Fruit fly (Drosophila melanogaster): Measurements from ENCODE around the gene CG31709.
A peak's percentile ranks its signal among the peaks of the same experiment; 100 is the strongest.

Gene CG31709

dm6 chr2L:9570673-9571193 is 8.7 kb downstream of the CG31709 start (continued):
- TF ChIP-seq CG18011 (GFP tag; optimal IDR thresholded peaks at IDR 0.05) = peak; percentile 94
- no peak for TF ChIP-seq Lhr (GFP tag; optimal IDR thresholded peaks at IDR 0.05)
- no peak for TF ChIP-seq da (GFP tag; optimal IDR thresholded peaks at IDR 0.05)
- 0 out of 2 replicates have a peak, but pooled peaks have one; percentile 35 for TF ChIP-seq ara (GFP tag; IDR thresholded peaks at IDR 0.05)
- peak; percentile 49 for TF ChIP-seq BtbVII (GFP tag; optimal IDR thresholded peaks at IDR 0.05)
- TF ChIP-seq CG14441 (GFP tag; IDR thresholded peaks at IDR 0.05) = no peak
- peak; percentile 39 for TF ChIP-seq CG17385 (GFP tag; optimal IDR thresholded peaks at IDR 0.05)
- TF ChIP-seq Side (GFP tag; optimal IDR thresholded peaks at IDR 0.05) = no peak
- TF ChIP-seq CG18262 (tag; optimal IDR thresholded peaks at IDR 0.05) = no peak
- peak; percentile 22 for TF ChIP-seq MTF-1 (GFP tag; optimal IDR thresholded peaks at IDR 0.05; ENCODE audit: borderline replicate concordance)
- no peak for TF ChIP-seq prd (optimal IDR thresholded peaks at IDR 0.05)
- 0 out of 3 replicates have a peak, but pooled peaks have one; percentile 6 for TF ChIP-seq prd (GFP tag; IDR thresholded peaks at IDR 0.05)
- TF ChIP-seq so (GFP tag; IDR thresholded peaks at IDR 0.05) = peak; percentile 50; the same call in 2 of the 3 replicates
- TF ChIP-seq CG13894 (tag; optimal IDR thresholded peaks at IDR 0.05) = no peak
- TF ChIP-seq bcd (GFP tag; optimal IDR thresholded peaks at IDR 0.05) = no peak
- TF ChIP-seq Abd-B (GFP tag; optimal IDR thresholded peaks at IDR 0.05) = peak; percentile 15
- no peak for TF ChIP-seq Lim3 (GFP tag; IDR thresholded peaks at IDR 0.05)
- TF ChIP-seq Chrac-16 (GFP tag; optimal IDR thresholded peaks at IDR 0.05) = no peak
- no peak for TF ChIP-seq CG30020 (tag; optimal IDR thresholded peaks at IDR 0.05)
- peak; percentile 68 for TF ChIP-seq CG13296 (GFP tag; optimal IDR thresholded peaks at IDR 0.05)
- no peak for TF ChIP-seq danr (GFP tag; IDR thresholded peaks at IDR 0.05)
- TF ChIP-seq HLH3B (GFP tag; IDR thresholded peaks at IDR 0.05) = peak; percentile 17; the same call in 1 of the 2 replicates
- no peak for TF ChIP-seq Usf (GFP tag; optimal IDR thresholded peaks at IDR 0.05)
- TF ChIP-seq bowl (GFP tag; IDR thresholded peaks at IDR 0.05) = 0 out of 2 replicates have a peak, but pooled peaks have one; percentile 18
- TF ChIP-seq CG11456 (GFP tag; IDR thresholded peaks at IDR 0.05) = no peak
- TF ChIP-seq CG33557 (GFP tag; optimal IDR thresholded peaks at IDR 0.05) = no peak
- TF ChIP-seq twi (tag; optimal IDR thresholded peaks at IDR 0.05) = no peak
- TF ChIP-seq CG16815 (GFP tag; optimal IDR thresholded peaks at IDR 0.05) = no peak
- TF ChIP-seq CG2678 (tag; optimal IDR thresholded peaks at IDR 0.05) = peak; percentile 38
- peak; percentile 68; the same call in 1 of the 2 replicates for TF ChIP-seq CG14014 (GFP tag; IDR thresholded peaks at IDR 0.05)
- peak; percentile 3 for TF ChIP-seq CG33213 (GFP tag; optimal IDR thresholded peaks at IDR 0.05)
- peak; percentile 5 for TF ChIP-seq B-H2 (GFP tag; optimal IDR thresholded peaks at IDR 0.05)
- TF ChIP-seq pita (GFP tag; optimal IDR thresholded peaks at IDR 0.05) = no peak
- TF ChIP-seq CG10565 (GFP tag; optimal IDR thresholded peaks at IDR 0.05) = no peak
- TF ChIP-seq CG4707 (GFP tag; optimal IDR thresholded peaks at IDR 0.05) = no peak
- TF ChIP-seq sr (GFP tag; IDR thresholded peaks at IDR 0.05) = no peak
- peak; percentile 2 for TF ChIP-seq CG13123 (GFP tag; optimal IDR thresholded peaks at IDR 0.05)
- TF ChIP-seq Hmx (GFP tag; optimal IDR thresholded peaks at IDR 0.05) = no peak
- no peak for TF ChIP-seq CG17612 (GFP tag; IDR thresholded peaks at IDR 0.05)
- TF ChIP-seq CG17568 (GFP tag; optimal IDR thresholded peaks at IDR 0.05) = peak; percentile 76
- no peak for TF ChIP-seq dpn (GFP tag; optimal IDR thresholded peaks at IDR 0.05)
- TF ChIP-seq CG3838 (GFP tag; optimal IDR thresholded peaks at IDR 0.05) = peak; percentile 98
- TF ChIP-seq Blimp-1 (GFP tag; optimal IDR thresholded peaks at IDR 0.05) = peak; percentile 11
- no peak for TF ChIP-seq lola (GFP tag; optimal IDR thresholded peaks at IDR 0.05)
- no peak for TF ChIP-seq CG6689 (GFP tag; IDR thresholded peaks at IDR 0.05)
- TF ChIP-seq ci (GFP tag; IDR thresholded peaks at IDR 0.05) = peak; percentile 72; the same call in 1 of the 3 replicates
- TF ChIP-seq ems (GFP tag; optimal IDR thresholded peaks at IDR 0.05) = no peak
- TF ChIP-seq CG7928 (GFP tag; optimal IDR thresholded peaks at IDR 0.05) = no peak
- no peak for TF ChIP-seq sna (GFP tag; IDR thresholded peaks at IDR 0.05; ENCODE audit: partially characterized antibody)
- TF ChIP-seq CG3407 (GFP tag; optimal IDR thresholded peaks at IDR 0.05) = peak; percentile 38

Measured in whole organism, embryonic.